Worm (Caenorhabditis elegans) whole organism, mixed stage, embryonic: ENCODE measurements around the gene fbxb-59.

Source experiments
- M03D4.4 ChIP-seq: sonication (generic microtip); optimal IDR thresholded peaks from 2 replicates; lab custom pipeline; 2017; ENCODE audit warnings: mild to moderate bottlenecking, missing genetic modification characterization, missing compliant biosample characterization
- bed-3 ChIP-seq: fragments of 200-800 bp; sonication (Bioruptor generic); optimal IDR thresholded peaks from 3 replicates; lab custom pipeline; 2018; ENCODE audit warnings: mild to moderate bottlenecking, missing genetic modification characterization, moderate library complexity, missing compliant biosample characterization
- blmp-1 ChIP-seq: fragments of 150-350 bp; optimal IDR thresholded peaks from 2 replicates; lab custom pipeline; 2014; ENCODE audit warnings: missing biosample characterization, missing genetic modification characterization
- ceh-43 ChIP-seq: fragments of 200-800 bp; sonication (Bioruptor generic); optimal IDR thresholded peaks from 2 replicates; lab custom pipeline; 2018; ENCODE audit warnings: mild to moderate bottlenecking, missing genetic modification characterization, moderate library complexity, missing compliant biosample characterization
- ceh-83 ChIP-seq: fragments of 200-800 bp; sonication (Bioruptor generic); optimal IDR thresholded peaks from 2 replicates; lab custom pipeline; 2018; ENCODE audit warnings: mild to moderate bottlenecking, missing genetic modification characterization, missing compliant biosample characterization
- ces-1 ChIP-seq: fragments of 150-350 bp; optimal IDR thresholded peaks from 2 replicates; lab custom pipeline; 2014; ENCODE audit warnings: missing biosample characterization, missing genetic modification reagents, missing genetic modification characterization
- cnd-1 ChIP-seq: fragments of 200-800 bp; sonication (Bioruptor generic); optimal IDR thresholded peaks from 2 replicates; lab custom pipeline; 2018; ENCODE audit warnings: mild to moderate bottlenecking, missing genetic modification characterization, missing compliant biosample characterization
- drap-1 ChIP-seq: fragments of 200-800 bp; sonication (Bioruptor generic); optimal IDR thresholded peaks from 3 replicates; lab custom pipeline; 2018; ENCODE audit warnings: mild to moderate bottlenecking, missing genetic modification characterization, missing compliant biosample characterization
- elt-1 ChIP-seq: sonication (generic microtip); optimal IDR thresholded peaks from 2 replicates; lab custom pipeline; 2017; ENCODE audit warnings: missing genetic modification characterization, mild to moderate bottlenecking, missing compliant biosample characterization, antibody characterized with exemption, moderate library complexity, borderline replicate concordance; ENCODE audit not compliant: insufficient read depth
- elt-3 ChIP-seq: fragments of 150-350 bp; optimal IDR thresholded peaks from 2 replicates; lab custom pipeline; 2014; ENCODE audit warnings: missing biosample characterization, missing genetic modification characterization
- ham-2 ChIP-seq: fragments of 200-800 bp; sonication (Bioruptor generic); optimal IDR thresholded peaks from 2 replicates; lab custom pipeline; 2018; ENCODE audit warnings: mild to moderate bottlenecking, missing genetic modification characterization, missing compliant biosample characterization
- hlh-1 ChIP-seq: fragments of 150-350 bp; optimal IDR thresholded peaks from 2 replicates; lab custom pipeline; 2014; ENCODE audit warnings: missing biosample characterization, missing genetic modification reagents, missing genetic modification characterization
- lin-32 ChIP-seq: fragments of 200-800 bp; sonication (Bioruptor generic); optimal IDR thresholded peaks from 2 replicates; lab custom pipeline; 2018; ENCODE audit warnings: mild to moderate bottlenecking, missing genetic modification characterization, missing compliant biosample characterization
- lsy-2 ChIP-seq: fragments of 150-350 bp; optimal IDR thresholded peaks from 2 replicates; lab custom pipeline; 2014; ENCODE audit warnings: missing biosample characterization, missing genetic modification characterization
- mab-5 ChIP-seq: fragments of 150-350 bp; optimal IDR thresholded peaks from 2 replicates; lab custom pipeline; 2014; ENCODE audit warnings: missing biosample characterization, missing genetic modification characterization
- mep-1 ChIP-seq: fragments of 150-350 bp; optimal IDR thresholded peaks from 2 replicates; lab custom pipeline; 2017; ENCODE audit warnings: missing biosample characterization, missing genetic modification reagents, missing genetic modification characterization, inconsistent platforms
- mls-2 ChIP-seq: sonication (generic microtip); optimal IDR thresholded peaks from 2 replicates; lab custom pipeline; 2016; ENCODE audit warnings: mild to moderate bottlenecking, missing genetic modification characterization, moderate library complexity, missing compliant biosample characterization
- nhr-12 ChIP-seq: fragments of 150-350 bp; optimal IDR thresholded peaks from 2 replicates; lab custom pipeline; 2014; ENCODE audit warnings: missing biosample characterization, missing genetic modification characterization
- nhr-2 ChIP-seq: fragments of 150-350 bp; optimal IDR thresholded peaks from 2 replicates; lab custom pipeline; 2014; ENCODE audit warnings: missing biosample characterization, missing genetic modification characterization
- nhr-237 ChIP-seq: fragments of 150-350 bp; optimal IDR thresholded peaks from 2 replicates; lab custom pipeline; 2014; ENCODE audit warnings: missing biosample characterization, missing genetic modification characterization
- nhr-28 ChIP-seq: fragments of 150-350 bp; optimal IDR thresholded peaks from 2 replicates; lab custom pipeline; 2014; ENCODE audit warnings: missing biosample characterization, missing genetic modification characterization
- nhr-76 ChIP-seq: sonication (generic microtip); optimal IDR thresholded peaks from 2 replicates; lab custom pipeline; 2017; ENCODE audit warnings: missing biosample characterization, missing genetic modification characterization
- pha-4 ChIP-seq: fragments of 150-350 bp; optimal IDR thresholded peaks from 2 replicates; lab custom pipeline; 2018; ENCODE audit warnings: missing biosample characterization, missing genetic modification reagents, missing genetic modification characterization
- sem-2 ChIP-seq: fragments of 200-800 bp; sonication (Bioruptor generic); optimal IDR thresholded peaks from 2 replicates; lab custom pipeline; 2018; ENCODE audit warnings: mild to moderate bottlenecking, missing genetic modification characterization, missing compliant biosample characterization
- snpc-4 ChIP-seq: fragments of 150-350 bp; optimal IDR thresholded peaks from 2 replicates; lab custom pipeline; 2014; ENCODE audit warnings: missing biosample characterization, missing genetic modification characterization
- sptf-1 ChIP-seq: sonication (generic microtip); optimal IDR thresholded peaks from 2 replicates; lab custom pipeline; 2017; ENCODE audit warnings: mild to moderate bottlenecking, missing genetic modification characterization, moderate library complexity, missing compliant biosample characterization
- tbx-8 ChIP-seq: fragments of 200-800 bp; sonication (Bioruptor generic); optimal IDR thresholded peaks from 2 replicates; lab custom pipeline; 2018; ENCODE audit warnings: mild to moderate bottlenecking, missing genetic modification characterization, moderate library complexity, missing compliant biosample characterization
- unc-39 ChIP-seq: fragments of 150-350 bp; optimal IDR thresholded peaks from 2 replicates; lab custom pipeline; 2014; ENCODE audit warnings: missing biosample characterization, missing genetic modification characterization
- unc-62 ChIP-seq: fragments of 150-350 bp; optimal IDR thresholded peaks from 2 replicates; lab custom pipeline; 2014; ENCODE audit warnings: missing biosample characterization, missing genetic modification reagents, missing genetic modification characterization
- zip-8 ChIP-seq: fragments of 150-350 bp; optimal IDR thresholded peaks from 2 replicates; lab custom pipeline; 2014; ENCODE audit warnings: missing biosample characterization, missing genetic modification characterization
- ztf-11 ChIP-seq: fragments of 150-350 bp; optimal IDR thresholded peaks from 2 replicates; lab custom pipeline; 2014; ENCODE audit warnings: missing biosample characterization, missing genetic modification characterization

The fbxb-59 gene

ce11 chrV:20215197-20215596 lies 9.2 kb upstream of the fbxb-59 start, which contains the start of gene Y113G7B.11:
Gene Y113G7B.11, minus strand, starts transcription at chrV:20215297.
- TF ChIP-seq sem-2 (GFP tag; lab: Kevin White, UChicago): no peak

- TF ChIP-seq tbx-8: no peak
- no peak for TF ChIP-seq elt-3 (tag; lab: Kevin White, UChicago)
- no peak for TF ChIP-seq mep-1 (tag; lab: Kevin White, UChicago)
- TF ChIP-seq snpc-4 (tag; lab: Kevin White, UChicago): no peak
- TF ChIP-seq elt-1: no peak
- TF ChIP-seq ham-2 (GFP tag; lab: Kevin White, UChicago): no peak
- TF ChIP-seq sem-2 (GFP tag; lab: Kevin White, UChicago): no peak
- TF ChIP-seq ztf-11 (tag; lab: Kevin White, UChicago): no peak
- no peak for TF ChIP-seq cnd-1 (tag; lab: Kevin White, UChicago)
- TF ChIP-seq drap-1: no peak
- TF ChIP-seq zip-8 (tag; lab: Kevin White, UChicago): no peak
- no peak for TF ChIP-seq hlh-1
- no peak for TF ChIP-seq nhr-28 (tag; lab: Kevin White, UChicago)
- no peak for TF ChIP-seq bed-3 (GFP tag; lab: Kevin White, UChicago)
- TF ChIP-seq unc-39 (tag; lab: Kevin White, UChicago): no peak
These were observed 7.1 kb upstream of the fbxb-59 start for ce11 chrV:20213097-20213496.

ce11 chrV:20212584-20212983 lies 6.6 kb upstream of the fbxb-59 start, which contains the start of gene Y113G7B.12:
Gene Y113G7B.12, minus strand, starts transcription at chrV:20212684.
- TF ChIP-seq ceh-83 (GFP tag; lab: Kevin White, UChicago): no peak
- TF ChIP-seq ham-2 (GFP tag; lab: Kevin White, UChicago): no peak
- TF ChIP-seq zip-8 (tag; lab: Kevin White, UChicago): no peak
- no peak for TF ChIP-seq unc-62 (GFP tag; lab: Kevin White, UChicago)
- no peak for TF ChIP-seq mls-2
- no peak for TF ChIP-seq ceh-43 (GFP tag; lab: Kevin White, UChicago)
- no peak for TF ChIP-seq ces-1 (GFP tag; lab: Kevin White, UChicago)

ce11 chrV:20203085-20203484 lies 2.9 kb downstream of the fbxb-59 start, which contains the start of gene fbxa-113:
Gene fbxa-113, plus strand, starts transcription at chrV:20203385.
- TF ChIP-seq ceh-83 (GFP tag; lab: Kevin White, UChicago) (no peak), hlh-1 (no peak), zip-8 (tag; lab: Kevin White, UChicago) (no peak), ces-1 (GFP tag; lab: Kevin White, UChicago) (no peak), lsy-2 (tag; lab: Kevin White, UChicago) (no peak), nhr-76 (no peak), cnd-1 (tag; lab: Kevin White, UChicago) (no peak), ztf-11 (tag; lab: Kevin White, UChicago) (no peak), sptf-1 (tag; lab: Kevin White, UChicago) (no peak)

- TF ChIP-seq lsy-2 (tag; lab: Kevin White, UChicago): peak; percentile 6
- no peak for TF ChIP-seq ceh-43 (GFP tag; lab: Kevin White, UChicago)
- TF ChIP-seq pha-4 (tag; lab: Kevin White, UChicago): no peak
These were observed 4.7 kb downstream of the fbxb-59 start, which contains the start of gene fbxa-114 for ce11 chrV:20201316-20201715. Gene fbxa-114, plus strand, starts transcription at chrV:20201616.

ce11 chrV:20199658-20200057 lies 6.3 kb downstream of the fbxb-59 start:
- TF ChIP-seq nhr-237 (tag; lab: Kevin White, UChicago) (no peak), nhr-2 (no peak), lsy-2 (tag; lab: Kevin White, UChicago) (no peak), cnd-1 (tag; lab: Kevin White, UChicago) (no peak), elt-3 (tag; lab: Kevin White, UChicago) (no peak), lin-32 (GFP tag; lab: Kevin White, UChicago) (no peak), ham-2 (GFP tag; lab: Kevin White, UChicago) (no peak), unc-62 (GFP tag; lab: Kevin White, UChicago) (no peak), M03D4.4 (no peak), nhr-12 (no peak), hlh-1 (no peak), blmp-1 (tag; lab: Kevin White, UChicago) (no peak), mab-5 (tag; lab: Kevin White, UChicago) (no peak), nhr-28 (tag; lab: Kevin White, UChicago) (no peak)
- TF ChIP-seq, all 35 proteins: peak for 0
